Worm (Caenorhabditis elegans) whole organism, L3 larva: ENCODE results near the gene W05E10.2.

ENCODE experiments used
- ceh-82 ChIP-seq: fragments of 150-350 bp; optimal IDR thresholded peaks from 2 replicates; lab custom pipeline; 2014; ENCODE audit warnings: missing biosample characterization, missing genetic modification characterization
- nhr-237 ChIP-seq: fragments of 150-350 bp; optimal IDR thresholded peaks from 2 replicates; lab custom pipeline; 2014; ENCODE audit warnings: missing biosample characterization, missing genetic modification characterization
- pha-4 ChIP-seq: fragments of 150-350 bp; optimal IDR thresholded peaks from 2 replicates; lab custom pipeline; 2014; ENCODE audit warnings: missing biosample characterization, missing genetic modification reagents, missing genetic modification characterization
- snpc-4 ChIP-seq: fragments of 150-350 bp; optimal IDR thresholded peaks from 2 replicates; lab custom pipeline; 2014; ENCODE audit warnings: missing biosample characterization, missing genetic modification characterization

DNA sequence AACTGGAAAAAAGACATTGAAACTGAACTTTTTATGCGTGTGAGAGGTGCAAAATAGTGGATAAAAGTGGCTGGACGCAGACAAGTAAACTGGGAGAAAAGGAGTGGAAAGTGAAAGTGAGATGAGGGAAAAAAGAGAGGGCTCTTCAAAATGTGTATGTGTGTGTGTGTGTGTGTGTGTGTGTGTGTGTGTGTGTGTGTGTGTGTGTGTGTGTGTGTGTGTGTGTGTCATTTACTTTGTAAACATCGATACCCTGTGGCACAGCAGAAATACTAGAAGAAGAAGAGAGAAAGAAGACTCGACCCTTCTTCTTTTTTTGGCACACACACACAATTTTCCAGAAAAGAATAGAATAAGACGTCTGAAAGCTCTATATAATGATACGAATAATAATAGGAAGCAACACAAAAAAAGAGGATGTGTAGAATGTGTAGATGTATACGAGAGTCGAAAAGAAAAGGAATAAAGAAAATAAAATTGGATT lies 48.3 kb upstream of the W05E10.2 start:
- peak; percentile 30 for TF ChIP-seq snpc-4 (tag; lab: Kevin White, UChicago)
- no peak for TF ChIP-seq nhr-237 (tag; lab: Kevin White, UChicago)
- TF ChIP-seq ceh-82 (tag; lab: Kevin White, UChicago), result no peak
- peak; percentile 83 for TF ChIP-seq pha-4 (tag; lab: Kevin White, UChicago)
